Worm (Caenorhabditis elegans): ENCODE measurements around the gene Y67A10A.3.
"Not testable (repeated sequence)": the region's sequence is repeated elsewhere in the genome, so short reads cannot be mapped to it uniquely, and the experiment has no call there.

The Y67A10A.3 gene

ce11 chrIV:14334359-14334758, at the start of gene Y67A10A.3:
Gene Y67A10A.3 (minus strand): TSS chrIV:14334459.
- no peak for TF ChIP-seq ham-2 (GFP tag; optimal IDR thresholded peaks at IDR 0.05)
- no peak for TF ChIP-seq drap-1 (GFP tag; optimal IDR thresholded peaks at IDR 0.05)
- no peak for TF ChIP-seq flh-1 (GFP tag; optimal IDR thresholded peaks at IDR 0.05)
- TF ChIP-seq cnd-1 (tag; optimal IDR thresholded peaks at IDR 0.05) = no peak
- no peak for TF ChIP-seq ces-1 (GFP tag; optimal IDR thresholded peaks at IDR 0.05)
- TF ChIP-seq mep-1 (tag; optimal IDR thresholded peaks at IDR 0.05) = no peak
- TF ChIP-seq unc-39 (tag; optimal IDR thresholded peaks at IDR 0.05) = no peak
- no peak for TF ChIP-seq sptf-1 (tag; optimal IDR thresholded peaks at IDR 0.05)
- no peak for TF ChIP-seq unc-62 (GFP tag; optimal IDR thresholded peaks at IDR 0.05)
- TF ChIP-seq ztf-11 (tag; optimal IDR thresholded peaks at IDR 0.05) = no peak
- no peak for TF ChIP-seq lin-13 (tag; optimal IDR thresholded peaks at IDR 0.05)
- no peak for TF ChIP-seq nhr-28 (tag; optimal IDR thresholded peaks at IDR 0.05)

- TF ChIP-seq unc-120 (tag; optimal IDR thresholded peaks at IDR 0.05; ENCODE audit: poor library complexity, severe bottlenecking) = no peak
- TF ChIP-seq M03D4.4 (tag; optimal IDR thresholded peaks at IDR 0.05) = no peak
- no peak for TF ChIP-seq mab-5 (tag; optimal IDR thresholded peaks at IDR 0.05)
- TF ChIP-seq mep-1 (tag; optimal IDR thresholded peaks at IDR 0.05) = no peak
- TF ChIP-seq drap-1 (GFP tag; optimal IDR thresholded peaks at IDR 0.05) = no peak
- TF ChIP-seq ham-2 (GFP tag; optimal IDR thresholded peaks at IDR 0.05) = no peak
These were observed 49.2 kb upstream of the Y67A10A.3 start, which contains the start of gene paqr-3 for ce11 chrIV:14383474-14383873. Gene paqr-3 (minus strand): TSS chrIV:14383683.

DNA sequence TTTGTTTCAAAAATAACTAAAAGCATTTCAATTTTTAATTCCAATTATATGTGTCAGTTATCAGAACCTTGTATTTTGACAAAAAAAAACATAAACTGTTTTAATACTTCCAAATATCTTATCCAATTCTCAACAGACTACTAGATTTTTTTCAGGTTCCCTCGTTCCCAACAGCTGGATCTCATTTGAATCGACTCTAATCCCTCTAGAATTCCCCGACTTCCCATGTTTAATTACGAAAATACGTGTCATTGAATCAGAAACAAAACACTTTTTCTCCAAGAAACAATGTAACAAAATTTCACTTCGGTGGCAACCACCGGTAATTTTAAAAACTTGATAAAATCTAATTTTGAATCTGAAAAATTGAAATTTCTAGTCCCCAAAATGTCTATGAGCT, 44.9 kb upstream of the Y67A10A.3 start:
- TF ChIP-seq sptf-1 (tag; optimal IDR thresholded peaks at IDR 0.05) (no peak), nhr-237 (tag; optimal IDR thresholded peaks at IDR 0.05) (no peak), snpc-4 (tag; optimal IDR thresholded peaks at IDR 0.05) (no peak), lin-13 (tag; optimal IDR thresholded peaks at IDR 0.05) (no peak)

ce11 chrIV:14377850-14378249, 43.6 kb upstream of the Y67A10A.3 start:
- no peak for TF ChIP-seq ceh-83 (GFP tag; optimal IDR thresholded peaks at IDR 0.05)
- no peak for TF ChIP-seq lin-32 (GFP tag; optimal IDR thresholded peaks at IDR 0.05)
- no peak for TF ChIP-seq mep-1 (tag; optimal IDR thresholded peaks at IDR 0.05)
- no peak for TF ChIP-seq ham-2 (GFP tag; optimal IDR thresholded peaks at IDR 0.05)
- no peak for TF ChIP-seq mab-5 (tag; optimal IDR thresholded peaks at IDR 0.05)
- TF ChIP-seq nhr-76 (tag; optimal IDR thresholded peaks at IDR 0.05) = no peak
- no peak for TF ChIP-seq blmp-1 (tag; optimal IDR thresholded peaks at IDR 0.05)
- TF ChIP-seq zip-8 (tag; optimal IDR thresholded peaks at IDR 0.05) = no peak
- TF ChIP-seq M03D4.4 (tag; optimal IDR thresholded peaks at IDR 0.05) = no peak
- TF ChIP-seq drap-1 (GFP tag; optimal IDR thresholded peaks at IDR 0.05) = no peak
- TF ChIP-seq elt-1 (tag; optimal IDR thresholded peaks at IDR 0.05; ENCODE audit: borderline replicate concordance, insufficient read depth) = no peak
- TF ChIP-seq snpc-4 (tag; optimal IDR thresholded peaks at IDR 0.05) = no peak
- TF ChIP-seq sem-2 (GFP tag; optimal IDR thresholded peaks at IDR 0.05) = no peak
- TF ChIP-seq hlh-1 (tag; optimal IDR thresholded peaks at IDR 0.05) = no peak
- TF ChIP-seq cnd-1 (tag; optimal IDR thresholded peaks at IDR 0.05) = no peak

- TF ChIP-seq unc-120 (tag; optimal IDR thresholded peaks at IDR 0.05; ENCODE audit: poor library complexity, severe bottlenecking) = no peak
- TF ChIP-seq sptf-1 (tag; optimal IDR thresholded peaks at IDR 0.05) = no peak
- TF ChIP-seq blmp-1 (tag; optimal IDR thresholded peaks at IDR 0.05) = no peak
- TF ChIP-seq hlh-1 (tag; optimal IDR thresholded peaks at IDR 0.05) = no peak
- TF ChIP-seq lin-13 (tag; optimal IDR thresholded peaks at IDR 0.05) = no peak
- TF ChIP-seq mep-1 (tag; optimal IDR thresholded peaks at IDR 0.05) = no peak
- TF ChIP-seq ceh-39 (tag; optimal IDR thresholded peaks at IDR 0.05) = no peak
- no peak for TF ChIP-seq flh-1 (GFP tag; optimal IDR thresholded peaks at IDR 0.05)
- no peak for TF ChIP-seq nhr-237 (tag; optimal IDR thresholded peaks at IDR 0.05)
- TF ChIP-seq bed-3 (GFP tag; optimal IDR thresholded peaks at IDR 0.05) = no peak
- no peak for TF ChIP-seq nhr-76 (tag; optimal IDR thresholded peaks at IDR 0.05)
- TF ChIP-seq lin-32 (GFP tag; optimal IDR thresholded peaks at IDR 0.05) = no peak
These were observed 43.1 kb upstream of the Y67A10A.3 start for ce11 chrIV:14377267-14377814.

DNA sequence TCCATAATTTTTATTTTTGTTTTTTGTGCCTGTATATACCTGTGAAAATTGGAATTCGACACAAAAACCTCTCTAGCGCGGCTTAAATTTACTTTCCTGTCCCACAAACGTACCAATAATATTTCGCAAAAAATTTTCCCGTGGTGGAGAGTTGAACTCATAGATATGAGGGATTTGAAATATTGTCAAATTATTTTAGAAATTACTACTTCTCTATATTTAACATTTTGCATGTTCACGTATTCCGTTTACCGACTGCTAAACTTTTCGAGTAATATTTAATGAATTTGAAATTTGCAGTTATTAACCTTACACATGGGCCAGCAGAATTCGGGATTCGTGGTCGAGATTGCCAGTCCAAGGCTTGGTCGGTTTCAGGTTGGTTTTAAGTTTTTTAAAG, 39.6 kb upstream of the Y67A10A.3 start, which contains the start of gene Y67A10A.7:
TSS of gene Y67A10A.7 (plus strand) at position 301 of the 400 bp plus-strand sequence.
- not testable (repeated sequence) for TF ChIP-seq M03D4.4 (tag; optimal IDR thresholded peaks at IDR 0.05); ceh-39 (tag; optimal IDR thresholded peaks at IDR 0.05); unc-120 (tag; optimal IDR thresholded peaks at IDR 0.05; ENCODE audit: poor library complexity, severe bottlenecking)

Measured in whole organism, mixed stage, embryonic.